Worm (Caenorhabditis elegans) whole organism, L4 larva: ENCODE measurements around the gene scl-5.

Experiments used
- F26F4.8 ChIP-seq: fragments of 200-800 bp; sonication (Bioruptor generic); conservative IDR thresholded peaks from 2 replicates; pipeline ENCODE4 v1.3.6; 2022; ENCODE audit warnings: missing genetic modification characterization, missing compliant biosample characterization
- F44E2.7 ChIP-seq: fragments of 200-800 bp; sonication (Bioruptor generic); IDR thresholded peaks from 2 replicates; pipeline ENCODE4 v2.1.2; 2022; ENCODE audit warnings: missing genetic modification characterization, missing compliant biosample characterization
- Y105C5A.15 ChIP-seq: fragments of 200-800 bp; sonication (Bioruptor generic); IDR thresholded peaks from 2 replicates; pipeline ENCODE4 v1.3.6; 2022; ENCODE audit warnings: missing genetic modification characterization, missing compliant biosample characterization
- Y5F2A.4 ChIP-seq: fragments of 200-800 bp; sonication (Bioruptor generic); optimal IDR thresholded peaks from 2 replicates; lab custom pipeline; 2018; ENCODE audit warnings: mild to moderate bottlenecking, missing genetic modification characterization, missing compliant biosample characterization
- Y75B8A.6 ChIP-seq: fragments of 200-800 bp; sonication (Bioruptor generic); IDR thresholded peaks from 2 replicates; pipeline ENCODE4 v1.3.6; 2022; ENCODE audit warnings: missing genetic modification reagents, missing genetic modification characterization, missing compliant biosample characterization
- aha-1 ChIP-seq: fragments of 150-350 bp; peaks from one replicate; lab custom pipeline; 2014; ENCODE audit warnings: missing biosample characterization, missing genetic modification characterization
- aly-2 ChIP-seq: sonication (generic microtip); optimal IDR thresholded peaks from 2 replicates; lab custom pipeline; 2018; ENCODE audit warnings: missing biosample characterization, missing genetic modification characterization
- ceh-20 ChIP-seq: fragments of 200-800 bp; sonication (Bioruptor generic); IDR thresholded peaks from 2 replicates; pipeline ENCODE4 v1.3.6; 2022; ENCODE audit warnings: missing genetic modification reagents, missing genetic modification characterization, missing compliant biosample characterization
- ceh-44 ChIP-seq: fragments of 200-800 bp; sonication (Bioruptor generic); IDR thresholded peaks from 2 replicates; pipeline ENCODE4 v1.3.6; 2022; ENCODE audit warnings: missing genetic modification reagents, missing genetic modification characterization, missing compliant biosample characterization
- ceh-62 ChIP-seq: sonication (generic microtip); optimal IDR thresholded peaks from 2 replicates; lab custom pipeline; 2017; ENCODE audit warnings: missing biosample characterization, missing genetic modification characterization
- cey-2 ChIP-seq: sonication (generic microtip); optimal IDR thresholded peaks from 3 replicates; lab custom pipeline; 2017; ENCODE audit warnings: missing genetic modification characterization, mild to moderate bottlenecking, missing compliant biosample characterization, antibody characterized with exemption, borderline replicate concordance; ENCODE audit not compliant: insufficient read depth
- ctbp-1 ChIP-seq: fragments of 200-800 bp; sonication (Bioruptor generic); IDR thresholded peaks from 2 replicates; pipeline ENCODE4 v1.3.6; 2022; ENCODE audit warnings: missing genetic modification reagents, missing genetic modification characterization, missing compliant biosample characterization
- daf-16 ChIP-seq, 3 experiments: sonication (generic microtip); optimal IDR thresholded peaks; 2 replicates each; lab custom pipeline; 2016 to 2017; ENCODE audit warnings: missing genetic modification characterization in 3 of 3, missing genetic modification reagents in 3 of 3, mild to moderate bottlenecking in 2 of 3, missing compliant biosample characterization in 2 of 3, missing biosample characterization in 1 of 3, moderate library complexity in 1 of 3
- dmd-6 ChIP-seq: fragments of 200-800 bp; sonication (Bioruptor generic); IDR thresholded peaks from 2 replicates; pipeline ENCODE4 v1.3.6; 2022; ENCODE audit warnings: missing genetic modification reagents, missing genetic modification characterization, missing compliant biosample characterization
- dve-1 ChIP-seq: sonication (generic microtip); optimal IDR thresholded peaks from 2 replicates; lab custom pipeline; 2017; ENCODE audit warnings: antibody characterized with exemption, mild to moderate bottlenecking, missing genetic modification characterization, missing compliant biosample characterization; ENCODE audit not compliant: insufficient read depth
- fkh-10 ChIP-seq: fragments of 150-350 bp; optimal IDR thresholded peaks from 2 replicates; lab custom pipeline; 2014; ENCODE audit warnings: missing biosample characterization, missing genetic modification reagents, missing genetic modification characterization
- gei-8 ChIP-seq: fragments of 200-800 bp; sonication (Bioruptor generic); optimal IDR thresholded peaks from 2 replicates; lab custom pipeline; 2018; ENCODE audit warnings: mild to moderate bottlenecking, missing genetic modification characterization, missing compliant biosample characterization
- hif-1 ChIP-seq, 2 experiments: sonication (generic microtip); optimal IDR thresholded peaks; 2 replicates each; lab custom pipeline; 2016 to 2017; ENCODE audit warnings: missing compliant biosample characterization in 2 of 2, missing genetic modification characterization in 2 of 2, missing genetic modification reagents in 2 of 2, missing genotype in 2 of 2, mild to moderate bottlenecking in 1 of 2
- hlh-11 ChIP-seq: fragments of 200-800 bp; sonication (Bioruptor generic); optimal IDR thresholded peaks from 2 replicates; lab custom pipeline; 2018; ENCODE audit warnings: mild to moderate bottlenecking, missing genetic modification characterization, missing compliant biosample characterization
- hlh-30 ChIP-seq: sonication (generic microtip); optimal IDR thresholded peaks from 2 replicates; lab custom pipeline; 2017; ENCODE audit warnings: antibody characterized with exemption, mild to moderate bottlenecking, missing genetic modification characterization, missing compliant biosample characterization; ENCODE audit not compliant: insufficient read depth
- hmg-1.1 ChIP-seq: fragments of 200-800 bp; sonication (Bioruptor generic); IDR thresholded peaks from 2 replicates; pipeline ENCODE4 v1.3.6; 2022; ENCODE audit warnings: missing genetic modification reagents, missing genetic modification characterization, missing compliant biosample characterization
- lim-7 ChIP-seq: fragments of 200-800 bp; sonication (Bioruptor generic); IDR thresholded peaks from 2 replicates; pipeline ENCODE4 v1.3.6; 2022; ENCODE audit warnings: missing genetic modification characterization, missing compliant biosample characterization
- lsy-2 ChIP-seq, 2 experiments: fragments of 150-350 bp in 1 of 2; sonication (generic microtip) in 1 of 2; optimal IDR thresholded peaks; 2 replicates each; lab custom pipeline; 2014 to 2017; ENCODE audit warnings: missing biosample characterization in 2 of 2, missing genetic modification characterization in 2 of 2
- madf-5 ChIP-seq, 2 experiments: fragments of 200-800 bp; sonication (Bioruptor generic); IDR thresholded peaks; 2 replicates each; pipeline ENCODE4 v1.3.6; 2022; ENCODE audit warnings: missing compliant biosample characterization in 2 of 2, missing genetic modification characterization in 2 of 2
- madf-9 ChIP-seq: fragments of 200-800 bp; sonication (Bioruptor generic); conservative IDR thresholded peaks from 2 replicates; pipeline ENCODE4 v1.3.6; 2022; ENCODE audit warnings: missing genetic modification reagents, missing genetic modification characterization, missing compliant biosample characterization
- mep-1 ChIP-seq: fragments of 150-350 bp; sonication (generic microtip); optimal IDR thresholded peaks from 3 replicates; lab custom pipeline; 2014; ENCODE audit warnings: missing biosample characterization, missing genetic modification characterization
- mes-2 ChIP-seq: sonication (generic microtip); optimal IDR thresholded peaks from 2 replicates; lab custom pipeline; 2016; ENCODE audit warnings: missing genotype, mild to moderate bottlenecking, missing genetic modification characterization, missing compliant biosample characterization; ENCODE audit not compliant: poor library complexity, severe bottlenecking
- mxl-2 ChIP-seq: fragments of 200-800 bp; sonication (Bioruptor generic); conservative IDR thresholded peaks from 2 replicates; pipeline ENCODE4 v1.3.6; 2022; ENCODE audit warnings: missing genetic modification reagents, missing genetic modification characterization, missing compliant biosample characterization
- mxl-3 ChIP-seq: fragments of 200-800 bp; sonication (Bioruptor generic); optimal IDR thresholded peaks from 2 replicates; lab custom pipeline; 2018; ENCODE audit warnings: mild to moderate bottlenecking, missing genetic modification characterization, missing compliant biosample characterization
- nhr-10 ChIP-seq: fragments of 150-350 bp; optimal IDR thresholded peaks from 2 replicates; lab custom pipeline; 2014; ENCODE audit warnings: missing biosample characterization, missing genetic modification characterization
- nhr-102 ChIP-seq: sonication (generic microtip); optimal IDR thresholded peaks from 2 replicates; lab custom pipeline; 2016; ENCODE audit warnings: mild to moderate bottlenecking, missing genetic modification characterization, moderate library complexity, missing compliant biosample characterization
- nhr-111 ChIP-seq: fragments of 200-800 bp; sonication (Bioruptor generic); optimal IDR thresholded peaks from 2 replicates; lab custom pipeline; 2018; ENCODE audit warnings: mild to moderate bottlenecking, missing genetic modification characterization, missing compliant biosample characterization
- nhr-25 ChIP-seq: sonication (generic microtip); optimal IDR thresholded peaks from 2 replicates; lab custom pipeline; 2017; ENCODE audit warnings: missing genetic modification characterization, mild to moderate bottlenecking, missing compliant biosample characterization, antibody characterized with exemption, moderate library complexity, borderline replicate concordance; ENCODE audit not compliant: insufficient read depth
- nhr-28 ChIP-seq: fragments of 150-350 bp; optimal IDR thresholded peaks from 2 replicates; lab custom pipeline; 2014; ENCODE audit warnings: missing biosample characterization, missing genetic modification characterization
- nhr-48 ChIP-seq: sonication (generic microtip); optimal IDR thresholded peaks from 2 replicates; lab custom pipeline; 2016; ENCODE audit warnings: mild to moderate bottlenecking, missing genetic modification characterization, missing compliant biosample characterization
- nhr-76 ChIP-seq: fragments of 150-350 bp; optimal IDR thresholded peaks from 2 replicates; lab custom pipeline; 2014; ENCODE audit warnings: missing biosample characterization, missing genetic modification characterization
- nhr-77 ChIP-seq: fragments of 150-350 bp; optimal IDR thresholded peaks from 2 replicates; lab custom pipeline; 2014; ENCODE audit warnings: missing biosample characterization, missing genetic modification characterization
- pha-4 ChIP-seq, 2 experiments: fragments of 150-350 bp in 1 of 2; fragments of 200-800 bp in 1 of 2; sonication (Bioruptor generic) in 1 of 2; IDR thresholded peaks in 1 of 2; optimal IDR thresholded peaks in 1 of 2; 2 replicates each; pipeline versions ENCODE4 v1.3.6 to Lab custom; 2014 to 2022; ENCODE audit warnings: missing genetic modification characterization in 2 of 2, missing genetic modification reagents in 2 of 2, missing biosample characterization in 1 of 2, missing compliant biosample characterization in 1 of 2
- php-3 ChIP-seq: fragments of 200-800 bp; sonication (Bioruptor generic); IDR thresholded peaks from 2 replicates; pipeline ENCODE4 v1.3.6; 2022; ENCODE audit warnings: missing genetic modification reagents, missing genetic modification characterization, missing compliant biosample characterization
- pqm-1 ChIP-seq: sonication (generic microtip); optimal IDR thresholded peaks from 2 replicates; lab custom pipeline; 2017; ENCODE audit warnings: missing biosample characterization, missing genetic modification characterization
- saeg-2 ChIP-seq: fragments of 200-800 bp; sonication (Bioruptor generic); IDR thresholded peaks from 2 replicates; pipeline ENCODE4 v1.3.6; 2022; ENCODE audit warnings: missing genetic modification reagents, missing genetic modification characterization, missing compliant biosample characterization
- sdz-12 ChIP-seq: fragments of 200-800 bp; sonication (Bioruptor generic); optimal IDR thresholded peaks from 2 replicates; lab custom pipeline; 2018; ENCODE audit warnings: mild to moderate bottlenecking, missing genetic modification characterization, missing compliant biosample characterization
- set-16 ChIP-seq: fragments of 200-800 bp; sonication (Bioruptor generic); IDR thresholded peaks from 2 replicates; pipeline ENCODE4 v1.3.6; 2022; ENCODE audit warnings: missing genetic modification reagents, missing genetic modification characterization, missing compliant biosample characterization
- skn-1 ChIP-seq: fragments of 150-350 bp; optimal IDR thresholded peaks from 2 replicates; lab custom pipeline; 2014; ENCODE audit warnings: missing biosample characterization, missing genetic modification characterization
- snpc-4 ChIP-seq: fragments of 150-350 bp; optimal IDR thresholded peaks from 2 replicates; lab custom pipeline; 2014; ENCODE audit warnings: missing biosample characterization, missing genetic modification characterization
- unc-130 ChIP-seq: sonication (generic microtip); optimal IDR thresholded peaks from 2 replicates; lab custom pipeline; 2016; ENCODE audit warnings: missing genetic modification reagents, missing genetic modification characterization, missing compliant biosample characterization
- vab-7 ChIP-seq: fragments of 200-800 bp; sonication (Bioruptor generic); IDR thresholded peaks from 2 replicates; pipeline ENCODE4 v1.3.6; 2022; ENCODE audit warnings: missing genetic modification reagents, missing genetic modification characterization, missing compliant biosample characterization
- zip-2 ChIP-seq: fragments of 150-350 bp; optimal IDR thresholded peaks from 2 replicates; lab custom pipeline; 2014; ENCODE audit warnings: missing biosample characterization, missing genetic modification characterization
- ztf-11 ChIP-seq: fragments of 150-350 bp; optimal IDR thresholded peaks from 2 replicates; lab custom pipeline; 2014; ENCODE audit warnings: missing biosample characterization, missing genetic modification characterization

Gene scl-5

DNA sequence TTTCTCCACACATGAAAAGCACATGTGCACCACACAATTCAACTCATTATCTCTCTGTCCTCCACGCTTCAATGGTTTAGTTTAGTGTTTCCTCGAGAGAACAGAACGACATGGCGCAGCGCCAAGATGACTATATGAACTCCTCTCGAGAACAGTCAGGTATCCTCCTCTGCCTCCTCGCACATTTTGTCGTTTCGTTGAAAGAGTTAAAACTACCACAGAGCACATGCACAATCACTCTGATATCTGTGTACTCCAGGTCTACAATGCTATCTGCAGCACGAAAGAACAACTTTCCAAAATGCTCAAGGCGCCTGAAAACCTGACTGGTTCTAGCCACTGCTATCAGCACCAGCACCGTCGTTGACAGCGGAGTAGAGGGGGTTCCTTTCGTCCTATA is 37.1 kb upstream of the scl-5 start:
- TF ChIP-seq mes-2, result no peak
- TF ChIP-seq hlh-11 (tag; lab: Kevin White, UChicago), result peak; percentile 83
- TF ChIP-seq lim-7 (GFP tag; lab: Robert Waterston, UW), result no peak
- TF ChIP-seq pha-4 (GFP tag; IDR thresholded peaks at IDR 0.05; lab: Robert Waterston, UW), result no peak
- TF ChIP-seq pha-4 (tag; optimal IDR thresholded peaks at IDR 0.05; lab: Kevin White, UChicago), result no peak
- no peak for TF ChIP-seq daf-16 (GFP tag; optimal IDR thresholded peaks at IDR 0.05; lab: Kevin White, UChicago)
- TF ChIP-seq daf-16 (tag; optimal IDR thresholded peaks at IDR 0.05; lab: Kevin White, UChicago), result peak; percentile 87
- TF ChIP-seq snpc-4 (tag; lab: Kevin White, UChicago), result no peak
- TF ChIP-seq mxl-2, result peak; percentile 93
- TF ChIP-seq vab-7, result no peak
- peak in 1 of 2 experiments; percentile 46 for TF ChIP-seq hif-1 (tag; optimal IDR thresholded peaks at IDR 0.05; lab: Kevin White, UChicago)
- no peak for TF ChIP-seq nhr-102
- no peak for TF ChIP-seq nhr-76 (tag; lab: Kevin White, UChicago)
- TF ChIP-seq F44E2.7 (GFP tag; lab: Robert Waterston, UW), result no peak
- peak; percentile 17 for TF ChIP-seq nhr-10 (tag; lab: Kevin White, UChicago)
- TF ChIP-seq set-16 (GFP tag; lab: Robert Waterston, UW), result no peak
- TF ChIP-seq ctbp-1 (GFP tag; lab: Robert Waterston, UW), result 0 out of 2 replicates have a peak, but pooled peaks have one; percentile 39
- TF ChIP-seq madf-5 (GFP tag; IDR thresholded peaks at IDR 0.05; lab: Robert Waterston, UW), result no peak
- TF ChIP-seq Y105C5A.15, result no peak
- no peak for TF ChIP-seq madf-9 (GFP tag; lab: Robert Waterston, UW)
- TF ChIP-seq dve-1 (tag; lab: Kevin White, UChicago), result peak; percentile 72
- TF ChIP-seq F26F4.8 (GFP tag; lab: Robert Waterston, UW), result no peak
- no peak for TF ChIP-seq ztf-11 (tag; lab: Kevin White, UChicago)
- TF ChIP-seq skn-1 (tag; lab: Kevin White, UChicago), result no peak
- no peak for TF ChIP-seq ceh-62
- no peak for TF ChIP-seq aly-2 (tag; lab: Kevin White, UChicago)
- TF ChIP-seq dmd-6, result peak; percentile 91
- TF ChIP-seq cey-2, result no peak
- no peak for TF ChIP-seq unc-130 (GFP tag; lab: Kevin White, UChicago)
- peak; percentile 6 for TF ChIP-seq zip-2
- peak; percentile 8 for TF ChIP-seq pqm-1
- TF ChIP-seq hlh-30 (tag; lab: Kevin White, UChicago), result peak; percentile 37
- TF ChIP-seq nhr-48 (tag; lab: Kevin White, UChicago), result peak; percentile 95
- peak; percentile 52 for TF ChIP-seq mxl-3 (GFP tag; lab: Kevin White, UChicago)
- no peak for TF ChIP-seq fkh-10
- TF ChIP-seq hmg-1.1 (GFP tag; lab: Robert Waterston, UW), result 0 out of 2 replicates have a peak, but pooled peaks have one; percentile 17
- peak in 1 of 2 experiments; percentile 1 for TF ChIP-seq lsy-2 (tag; optimal IDR thresholded peaks at IDR 0.05; lab: Kevin White, UChicago)
- no peak for TF ChIP-seq sdz-12 (GFP tag; lab: Kevin White, UChicago)
- peak; percentile 85 for TF ChIP-seq aha-1 (tag; lab: Kevin White, UChicago)
- no peak for TF ChIP-seq saeg-2 (GFP tag; lab: Robert Waterston, UW)
- peak; percentile 28; the same call in 1 of the 2 replicates for TF ChIP-seq ceh-20 (GFP tag; lab: Robert Waterston, UW)
- TF ChIP-seq nhr-111 (GFP tag; lab: Kevin White, UChicago), result no peak
- no peak for TF ChIP-seq nhr-77 (tag; lab: Kevin White, UChicago)
- peak; percentile 21 for TF ChIP-seq mep-1 (tag; lab: Kevin White, UChicago)
- no peak for TF ChIP-seq Y75B8A.6 (GFP tag; lab: Robert Waterston, UW)
- peak; percentile 74; the same call in 1 of the 2 replicates for TF ChIP-seq php-3 (GFP tag; lab: Robert Waterston, UW)
- peak; percentile 12 for TF ChIP-seq gei-8 (GFP tag; lab: Kevin White, UChicago)
- no peak for TF ChIP-seq nhr-25
- TF ChIP-seq ceh-44 (GFP tag; lab: Robert Waterston, UW), result no peak
- TF ChIP-seq Y5F2A.4, result no peak
- TF ChIP-seq nhr-28 (tag; lab: Kevin White, UChicago), result peak; percentile 27
- TF ChIP-seq, all 104 proteins: peak for 21
